Fruit fly (Drosophila melanogaster) whole organism, wandering third instar larva: ENCODE measurements around the gene CG12637.

Source experiments
- Abd-B ChIP-seq: fragments of >200 bp; optimal IDR thresholded peaks from 2 replicates; lab custom pipeline; 2017; ENCODE audit warnings: missing biosample characterization, missing genetic modification characterization
- dl ChIP-seq, 2 experiments: fragments of 175-275, 200-275 bp in 1 of 2; fragments of 200-275 bp in 1 of 2; sonication (Bioruptor generic); optimal IDR thresholded peaks; lab custom pipeline; 2018; ENCODE audit warnings: mild to moderate bottlenecking in 2 of 2, missing biosample characterization in 2 of 2, missing genetic modification characterization in 2 of 2, moderate library complexity in 2 of 2; ENCODE audit not compliant: partially characterized antibody in 2 of 2, insufficient read depth in 1 of 2
- h ChIP-seq: fragments of 200-800 bp; sonication (Bioruptor generic); optimal IDR thresholded peaks from 3 replicates; lab custom pipeline; 2016; ENCODE audit warnings: missing biosample characterization, mild to moderate bottlenecking, missing genetic modification characterization
- lola ChIP-seq: fragments of >200 bp; optimal IDR thresholded peaks from 2 replicates; lab custom pipeline; 2017; ENCODE audit warnings: missing biosample characterization, missing genetic modification characterization
- pan ChIP-seq: fragments of >200 bp; optimal IDR thresholded peaks from 2 replicates; lab custom pipeline; 2017
- sage ChIP-seq: fragments of 200-800 bp; sonication (Bioruptor generic); optimal IDR thresholded peaks from 2 replicates; lab custom pipeline; 2016; ENCODE audit warnings: missing biosample characterization, mild to moderate bottlenecking, missing genetic modification characterization
- usp ChIP-seq: fragments of >200 bp; optimal IDR thresholded peaks from 2 replicates; lab custom pipeline; 2017; ENCODE audit warnings: missing biosample characterization, missing genetic modification characterization

dm6 chrX:10719280-10719679 is 46.0 kb upstream of the CG12637 start:
- no peak for TF ChIP-seq h (GFP tag; lab: Kevin White, UChicago)
- no peak for TF ChIP-seq lola (GFP tag; lab: Kevin White, UChicago)
- TF ChIP-seq Abd-B (GFP tag; lab: Kevin White, UChicago), result no peak
- no peak for TF ChIP-seq sage (GFP tag; lab: Kevin White, UChicago)
- no peak for TF ChIP-seq dl (GFP tag; optimal IDR thresholded peaks at IDR 0.05; lab: Kevin White, UChicago; ENCODE audit: insufficient read depth in 1 of 2, partially characterized antibody in 2 of 2)
- no peak for TF ChIP-seq usp (GFP tag; lab: Kevin White, UChicago)
- TF ChIP-seq pan (lab: Kevin White, UChicago), result no peak
